Worm (Caenorhabditis elegans): Measurements from ENCODE around the gene pho-7.

The pho-7 gene

ce11 chrX:10963453-10964046, 22.4 kb upstream of the pho-7 start, which contains the start of gene nas-10 (continued):
- no peak for TF ChIP-seq egl-43 (GFP tag; IDR thresholded peaks at IDR 0.05)
- peak; percentile 68 for TF ChIP-seq hlh-11 (tag; optimal IDR thresholded peaks at IDR 0.05)
- peak; percentile 70 for TF ChIP-seq nhr-48 (tag; optimal IDR thresholded peaks at IDR 0.05)
- TF ChIP-seq daf-19 (GFP tag; conservative IDR thresholded peaks at IDR 0.05): peak; percentile 85
- TF ChIP-seq tag-97 (GFP tag; IDR thresholded peaks at IDR 0.05): no peak
- TF ChIP-seq mes-2 (tag; optimal IDR thresholded peaks at IDR 0.05; ENCODE audit: poor library complexity, severe bottlenecking): peak; percentile 79
- TF ChIP-seq lir-3 (tag; optimal IDR thresholded peaks at IDR 0.05): peak; percentile 35
- no peak for TF ChIP-seq nhr-102 (tag; optimal IDR thresholded peaks at IDR 0.05)
- peak; percentile 23 for TF ChIP-seq unc-130 (GFP tag; optimal IDR thresholded peaks at IDR 0.05)
- TF ChIP-seq nhr-6 (tag; optimal IDR thresholded peaks at IDR 0.05): no peak
- no peak for TF ChIP-seq mep-1 (tag; optimal IDR thresholded peaks at IDR 0.05)
- peak; percentile 76 for TF ChIP-seq dmd-6 (GFP tag; IDR thresholded peaks at IDR 0.05)
- peak; percentile 34 to 87; a peak in 2 of 4 replicates for TF ChIP-seq madf-5 (GFP tag; IDR thresholded peaks at IDR 0.05)
- no peak for TF ChIP-seq ceh-20 (GFP tag; IDR thresholded peaks at IDR 0.05)
- peak; percentile 40 for TF ChIP-seq zip-2 (tag; optimal IDR thresholded peaks at IDR 0.05)
- 0 out of 2 replicates have a peak, but pooled peaks have one; percentile 13 for TF ChIP-seq mxl-2 (GFP tag; conservative IDR thresholded peaks at IDR 0.05)
- TF ChIP-seq nhr-76 (tag; optimal IDR thresholded peaks at IDR 0.05): no peak
- no peak for TF ChIP-seq mdt-29 (GFP tag; IDR thresholded peaks at IDR 0.05)
- no peak for TF ChIP-seq snpc-4 (tag; optimal IDR thresholded peaks at IDR 0.05)
- TF ChIP-seq T20F7.1 (GFP tag; optimal IDR thresholded peaks at IDR 0.05): peak; percentile 29
- TF ChIP-seq tra-1 (GFP tag; IDR thresholded peaks at IDR 0.05): peak; percentile 90
- peak; percentile 90 for TF ChIP-seq vab-7 (GFP tag; IDR thresholded peaks at IDR 0.05)
- TF ChIP-seq mdl-1 (tag; optimal IDR thresholded peaks at IDR 0.05): peak in 1 of 2 experiments; percentile 57
- no peak for TF ChIP-seq D1046.2 (GFP tag; IDR thresholded peaks at IDR 0.05)
- peak; percentile 82 for TF ChIP-seq dmd-8 (GFP tag; IDR thresholded peaks at IDR 0.05)
- TF ChIP-seq F26F4.8 (GFP tag; conservative IDR thresholded peaks at IDR 0.05): peak; percentile 82
- peak; percentile 63 for TF ChIP-seq Y5F2A.4 (GFP tag; optimal IDR thresholded peaks at IDR 0.05)
- no peak for TF ChIP-seq nhr-11 (tag; optimal IDR thresholded peaks at IDR 0.05)
- TF ChIP-seq mxl-3 (GFP tag; optimal IDR thresholded peaks at IDR 0.05): peak; percentile 62
- TF ChIP-seq aly-2 (tag; optimal IDR thresholded peaks at IDR 0.05): no peak
- no peak for TF ChIP-seq saeg-2 (GFP tag; IDR thresholded peaks at IDR 0.05)
- TF ChIP-seq set-16 (GFP tag; IDR thresholded peaks at IDR 0.05): no peak
- TF ChIP-seq Y75B8A.6 (GFP tag; IDR thresholded peaks at IDR 0.05): no peak
- TF ChIP-seq dmd-9 (GFP tag; IDR thresholded peaks at IDR 0.05): peak; percentile 61; the same call in 1 of the 2 replicates
- TF ChIP-seq ztf-7 (tag; optimal IDR thresholded peaks at IDR 0.05): no peak
- TF ChIP-seq rbr-2 (tag; optimal IDR thresholded peaks at IDR 0.05): peak; percentile 58
- TF ChIP-seq F10B5.3 (tag; optimal IDR thresholded peaks at IDR 0.05): peak; percentile 43

- TF ChIP-seq unc-62 (GFP tag; optimal IDR thresholded peaks at IDR 0.05 in 1 of 2): peak in 1 of 2 experiments; percentile 95
- no peak for TF ChIP-seq unc-62 (tag; optimal IDR thresholded peaks at IDR 0.05)
- TF ChIP-seq lin-38 (GFP tag; IDR thresholded peaks at IDR 0.05): no peak
Measured at ce11 chrX:10961724-10962123, 20.6 kb upstream of the pho-7 start.

DNA sequence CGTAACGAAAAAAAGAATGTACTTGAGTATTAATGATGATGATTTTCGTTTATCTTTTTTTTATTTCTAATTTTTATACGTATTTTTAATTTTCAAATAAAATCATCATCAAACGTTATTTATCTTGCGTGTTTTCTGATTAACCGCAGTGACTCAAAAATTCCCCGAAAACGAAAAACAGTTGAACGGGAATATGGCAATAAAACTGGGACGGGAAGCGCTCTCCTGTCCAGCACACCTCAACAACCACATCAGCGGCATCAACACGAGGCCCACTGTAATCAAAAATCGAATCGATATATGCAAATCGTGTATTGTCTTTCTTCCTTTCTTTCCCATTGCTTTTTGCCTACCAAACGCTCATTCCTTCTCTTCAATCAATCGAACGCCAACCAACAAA, 18.0 kb upstream of the pho-7 start, which contains the start of gene K09C8.2:
TSS of gene K09C8.2 (plus strand) at position 301 of the 400 bp plus-strand sequence.
- no peak for TF ChIP-seq mxl-2 (GFP tag; conservative IDR thresholded peaks at IDR 0.05)

Data from whole organism, L4 larva.